Fruit fly (Drosophila melanogaster) whole organism: ENCODE results near the gene Pcd.

ENCODE experiments used
- psq ChIP-seq: fragments of >200 bp; optimal IDR thresholded peaks from 2 replicates; lab custom pipeline; 2017
- usp ChIP-seq: fragments of >200 bp; optimal IDR thresholded peaks from 2 replicates; lab custom pipeline; 2017; ENCODE audit warnings: missing biosample characterization, missing genetic modification characterization, mixed read lengths

DNA sequence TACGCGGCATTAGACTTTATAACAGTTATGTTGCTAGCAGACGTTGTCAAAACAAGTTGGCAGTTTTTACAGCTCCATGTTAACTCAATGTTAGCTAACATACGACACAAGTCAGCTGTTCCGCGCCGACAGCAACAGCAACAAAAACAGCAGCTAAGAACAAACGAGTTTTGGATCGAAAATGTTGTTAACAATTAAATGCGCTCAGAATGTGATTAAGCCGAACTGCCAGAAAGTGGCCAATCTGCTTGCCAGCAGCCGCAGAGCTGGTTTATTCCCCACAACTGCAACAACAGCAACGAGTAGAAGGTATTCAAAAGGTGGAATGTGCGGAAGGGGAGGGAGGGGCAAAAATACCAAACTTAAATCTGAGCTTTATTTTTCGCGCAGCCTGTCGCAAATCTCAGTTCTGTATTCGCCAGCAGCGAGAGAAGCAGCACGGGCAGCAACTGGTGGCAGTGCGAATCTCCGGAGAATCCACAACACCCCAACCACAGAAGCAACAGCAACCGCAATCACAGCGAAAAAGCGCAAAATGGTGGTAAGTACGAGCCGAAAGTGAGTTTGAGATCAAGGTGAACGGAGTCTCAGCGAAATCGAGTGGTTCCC, at the start of gene Pcd:
- TF ChIP-seq usp (GFP tag; lab: Kevin White, UChicago) (no peak), psq (lab: Kevin White, UChicago) (no peak)
